Worm (Caenorhabditis elegans): ENCODE measurements around the gene C40A11.7.

ce11 chrII:2186730-2187129, 36.3 kb upstream of the C40A11.7 start:
- no peak for TF ChIP-seq flt-1 (GFP tag; IDR thresholded peaks at IDR 0.05)
- no peak for TF ChIP-seq cog-1 (tag; optimal IDR thresholded peaks at IDR 0.05)
- TF ChIP-seq tab-1 (GFP tag; IDR thresholded peaks at IDR 0.05) = no peak
- no peak for TF ChIP-seq med-1 (GFP tag; optimal IDR thresholded peaks at IDR 0.05; ENCODE audit: insufficient read depth)
